Fruit fly (Drosophila melanogaster) Kc167 (cell line): ENCODE measurements around the gene CG14442.

Experiments
- Myc ChIP-seq: fragments of >200 bp; optimal IDR thresholded peaks from 2 replicates; lab custom pipeline; 2017; ENCODE audit warnings: missing external identifiers
- h ChIP-seq: fragments of >200 bp; optimal IDR thresholded peaks from 3 replicates; lab custom pipeline; 2018; ENCODE audit warnings: missing external identifiers
- psq ChIP-seq: fragments of >200 bp; optimal IDR thresholded peaks from 2 replicates; lab custom pipeline; 2017; ENCODE audit warnings: missing external identifiers

DNA sequence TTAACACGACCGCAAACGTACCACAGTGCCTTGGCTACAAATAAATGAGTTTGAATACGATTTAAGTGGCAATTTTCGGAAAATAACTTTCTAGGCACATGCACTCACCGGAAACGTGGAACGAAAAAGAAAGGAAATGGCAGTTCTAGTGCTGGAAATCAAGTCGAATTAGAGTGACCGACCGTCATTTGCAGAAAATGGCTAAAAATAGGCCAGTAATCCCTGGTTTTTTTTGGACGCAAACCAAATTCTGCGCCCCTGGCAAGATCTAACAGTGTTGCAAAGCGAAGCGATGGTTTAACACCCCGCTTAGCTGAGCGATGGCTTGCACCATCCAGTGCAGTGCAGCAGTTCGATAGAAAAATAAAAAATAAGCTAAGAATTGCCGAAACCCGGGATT, 49.3 kb upstream of the CG14442 start, which contains the start of gene RpL17:
- TF ChIP-seq Myc, result no peak
- TF ChIP-seq psq, result no peak
- no peak for TF ChIP-seq h (lab: Kevin White, UChicago)
